Fruit fly (Drosophila melanogaster): ENCODE results near the gene sw.
"Not testable (repeated sequence)": the region's sequence is repeated elsewhere in the genome, so short reads cannot be mapped to it uniquely, and the experiment has no call there.

dm6 chrX:20178538-20178937 is 57.6 kb downstream of the sw start, which contains the start of gene Sdic1:
- TF ChIP-seq psq, insv, Myc, ttk, h, Sin3A (optimal IDR thresholded peaks at IDR 0.05): not testable (repeated sequence)
